Fruit fly (Drosophila melanogaster) whole organism, adult: Measurements from ENCODE around the gene CG14234.

ENCODE experiments used
- CG11617 ChIP-seq: fragments of 200-800 bp; sonication (Bioruptor generic); optimal IDR thresholded peaks from 2 replicates; lab custom pipeline; 2017; ENCODE audit warnings: mild to moderate bottlenecking, missing biosample characterization, missing genetic modification reagents, missing genetic modification characterization
- CG12768 ChIP-seq: fragments of 200-800 bp; sonication (Bioruptor generic); optimal IDR thresholded peaks from 2 replicates; lab custom pipeline; 2017; ENCODE audit warnings: missing biosample characterization, missing genetic modification characterization, mild to moderate bottlenecking, moderate library complexity, missing genetic modification reagents
- CG1620 ChIP-seq: fragments of 200-800 bp; sonication (Bioruptor generic); optimal IDR thresholded peaks from 2 replicates; lab custom pipeline; 2016; ENCODE audit warnings: missing biosample characterization, missing genetic modification characterization
- CG33017 ChIP-seq: fragments of 200-800 bp; sonication (Bioruptor generic); optimal IDR thresholded peaks from 2 replicates; lab custom pipeline; 2018; ENCODE audit warnings: missing biosample characterization, mild to moderate bottlenecking, missing genetic modification characterization, moderate library complexity
- CG7101 ChIP-seq: fragments of 200-800 bp; sonication (Bioruptor generic); optimal IDR thresholded peaks from 2 replicates; lab custom pipeline; 2018; ENCODE audit warnings: missing biosample characterization, mild to moderate bottlenecking, missing genetic modification characterization, moderate library complexity
- Clk ChIP-seq: fragments of 200-800 bp; sonication (Bioruptor generic); optimal IDR thresholded peaks from 2 replicates; lab custom pipeline; 2017; ENCODE audit warnings: missing biosample characterization, missing genetic modification characterization
- Crg-1 ChIP-seq: fragments of 200-800 bp; sonication (Bioruptor generic); optimal IDR thresholded peaks from 2 replicates; lab custom pipeline; 2016; ENCODE audit warnings: missing biosample characterization, missing genetic modification characterization
- Hr96 ChIP-seq: fragments of 200-800 bp; sonication (Bioruptor generic); optimal IDR thresholded peaks from 2 replicates; lab custom pipeline; 2016; ENCODE audit warnings: missing biosample characterization, missing genetic modification characterization
- Mnt ChIP-seq: fragments of 200-800 bp; sonication (Bioruptor generic); optimal IDR thresholded peaks from 2 replicates; lab custom pipeline; 2016; ENCODE audit warnings: missing biosample characterization, mild to moderate bottlenecking, missing genetic modification characterization
- bab1 ChIP-seq: fragments of 200-800 bp; sonication (Bioruptor generic); optimal IDR thresholded peaks from 3 replicates; lab custom pipeline; 2019; ENCODE audit warnings: missing biosample characterization, mild to moderate bottlenecking, missing genetic modification characterization, moderate library complexity
- pad ChIP-seq: fragments of 200-800 bp; sonication (Bioruptor generic); optimal IDR thresholded peaks from 3 replicates; lab custom pipeline; 2017; ENCODE audit warnings: missing biosample characterization, missing genetic modification characterization, mild to moderate bottlenecking, moderate library complexity, missing genetic modification reagents
- tj ChIP-seq: fragments of 200-800 bp; sonication (Bioruptor generic); optimal IDR thresholded peaks from 3 replicates; lab custom pipeline; 2017; ENCODE audit warnings: missing biosample characterization, mild to moderate bottlenecking, missing genetic modification characterization, moderate library complexity

DNA sequence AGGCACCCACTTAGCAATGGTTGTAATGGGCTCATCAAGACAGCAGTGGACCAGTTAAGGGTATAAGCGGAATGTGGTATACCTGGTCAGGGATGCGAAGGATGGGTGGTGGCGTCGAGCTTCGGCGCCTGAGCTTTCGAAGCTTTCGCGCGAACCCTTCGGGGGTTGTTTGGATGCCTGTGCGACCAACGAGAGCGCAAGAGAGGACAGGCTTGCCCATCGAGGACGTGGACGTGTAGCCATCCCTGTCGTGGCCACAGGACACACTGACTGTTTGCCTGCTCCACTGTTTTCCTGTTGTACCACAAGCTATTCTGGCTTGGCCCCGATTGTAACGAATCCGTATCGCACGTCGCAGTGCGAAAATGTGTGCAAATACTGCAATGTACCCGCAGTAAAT is at the start of gene CG14234:
- TF ChIP-seq Mnt (no peak), tj (GFP tag; lab: Kevin White, UChicago) (no peak), Clk (no peak), CG1620 (no peak), CG12768 (no peak), CG33017 (no peak), pad (GFP tag; lab: Kevin White, UChicago) (no peak), Hr96 (no peak), CG7101 (tag; lab: Kevin White, UChicago) (no peak), Crg-1 (GFP tag; lab: Kevin White, UChicago) (no peak), bab1 (GFP tag; lab: Kevin White, UChicago) (no peak), CG11617 (GFP tag; lab: Kevin White, UChicago) (no peak)
